Worm (Caenorhabditis elegans) whole organism, L1 larva: ENCODE measurements around the gene Y45G5AM.3.

ENCODE experiments used
- Y116A8C.19 ChIP-seq: sonication (generic microtip); optimal IDR thresholded peaks from 2 replicates; lab custom pipeline; 2016; ENCODE audit warnings: missing compliant biosample characterization, missing genetic modification characterization, borderline replicate concordance
- alr-1 ChIP-seq: fragments of 200-800 bp; sonication (Bioruptor generic); optimal IDR thresholded peaks from 2 replicates; lab custom pipeline; 2018; ENCODE audit warnings: borderline replicate concordance, mild to moderate bottlenecking, missing genetic modification characterization, missing compliant biosample characterization
- elt-3 ChIP-seq, 6 experiments: fragments of 150-350 bp in 1 of 6; sonication (generic microtip); optimal IDR thresholded peaks; 2 replicates each; lab custom pipeline; 2017 to 2018; ENCODE audit warnings: missing biosample characterization in 6 of 6, missing genetic modification characterization in 6 of 6, inconsistent platforms in 1 of 6
- ets-5 ChIP-seq: fragments of 200-800 bp; sonication (Bioruptor generic); IDR thresholded peaks from 2 replicates; pipeline ENCODE4 v1.3.6; 2022; ENCODE audit warnings: missing genetic modification characterization, missing compliant biosample characterization
- lin-39 ChIP-seq: fragments of 150-350 bp; optimal IDR thresholded peaks from 2 replicates; lab custom pipeline; 2014; ENCODE audit warnings: missing biosample characterization, missing genetic modification reagents, missing genetic modification characterization
- lir-3 ChIP-seq: sonication (generic microtip); optimal IDR thresholded peaks from 2 replicates; lab custom pipeline; 2016; ENCODE audit warnings: mild to moderate bottlenecking, missing genetic modification characterization, moderate library complexity, missing compliant biosample characterization; ENCODE audit not compliant: poor library complexity
- lsy-2 ChIP-seq, 2 experiments: fragments of 150-350 bp; optimal IDR thresholded peaks; 2 replicates each; lab custom pipeline; 2014; ENCODE audit warnings: missing biosample characterization in 2 of 2, missing genetic modification characterization in 2 of 2
- nhr-237 ChIP-seq: fragments of 150-350 bp; optimal IDR thresholded peaks from 2 replicates; lab custom pipeline; 2014; ENCODE audit warnings: missing biosample characterization, missing genetic modification characterization
- nhr-47 ChIP-seq: sonication (generic microtip); optimal IDR thresholded peaks from 2 replicates; lab custom pipeline; 2016; ENCODE audit warnings: mild to moderate bottlenecking, missing genetic modification characterization, moderate library complexity, missing compliant biosample characterization
- nhr-76 ChIP-seq: sonication (generic microtip); optimal IDR thresholded peaks from 2 replicates; lab custom pipeline; 2017; ENCODE audit warnings: missing biosample characterization, missing genetic modification characterization
- rnt-1 ChIP-seq: sonication (generic microtip); optimal IDR thresholded peaks from 2 replicates; lab custom pipeline; 2016; ENCODE audit warnings: mild to moderate bottlenecking, missing genetic modification characterization, moderate library complexity, missing compliant biosample characterization
- snpc-4 ChIP-seq: fragments of 150-350 bp; optimal IDR thresholded peaks from 2 replicates; lab custom pipeline; 2014; ENCODE audit warnings: missing biosample characterization, missing genetic modification characterization
- unc-130 ChIP-seq: fragments of 150-350 bp; optimal IDR thresholded peaks from 2 replicates; lab custom pipeline; 2017; ENCODE audit warnings: missing biosample characterization, missing genetic modification characterization, inconsistent platforms
- unc-62 ChIP-seq: fragments of 150-350 bp; optimal IDR thresholded peaks from 2 replicates; lab custom pipeline; 2014; ENCODE audit warnings: missing biosample characterization, missing genetic modification reagents, missing genetic modification characterization

DNA sequence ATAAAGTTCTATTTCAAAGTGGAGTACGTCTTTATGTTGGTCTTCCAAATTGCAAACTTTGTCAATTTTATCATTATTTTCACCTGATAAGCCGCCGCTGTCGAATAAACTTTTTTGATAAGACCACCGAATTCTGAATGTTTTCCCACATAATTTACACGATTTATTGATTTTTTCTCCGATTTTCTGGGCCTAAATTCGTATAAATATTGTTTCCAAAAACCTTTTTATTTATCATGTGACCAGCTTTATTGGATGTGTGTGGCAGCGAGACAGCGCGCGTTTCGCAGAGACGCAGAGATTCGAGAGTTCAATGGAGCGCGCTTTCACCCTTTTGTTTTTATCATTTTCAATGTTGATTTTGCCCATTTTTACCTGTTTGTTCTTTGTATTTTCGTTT lies 21.3 kb upstream of the Y45G5AM.3 start:
- TF ChIP-seq ets-5 (GFP tag; lab: Robert Waterston, UW) (no peak), Y116A8C.19 (tag; lab: Kevin White, UChicago) (no peak), nhr-237 (tag; lab: Kevin White, UChicago) (peak; percentile 28), unc-130 (tag; lab: Kevin White, UChicago) (peak; percentile 70), unc-62 (GFP tag; lab: Kevin White, UChicago) (no peak), lsy-2 (tag; optimal IDR thresholded peaks at IDR 0.05; lab: Kevin White, UChicago) (peak; percentile 85 to 91), snpc-4 (tag; lab: Kevin White, UChicago) (peak; percentile 85), nhr-47 (tag; lab: Kevin White, UChicago) (peak; percentile 92), rnt-1 (tag; lab: Kevin White, UChicago) (peak; percentile 89), lin-39 (tag; lab: Kevin White, UChicago) (peak; percentile 72), elt-3 (tag; optimal IDR thresholded peaks at IDR 0.05; lab: Kevin White, UChicago) (peak in 2 of 6 experiments; percentile 74 to 94), alr-1 (tag; lab: Kevin White, UChicago) (no peak), nhr-76 (tag; lab: Kevin White, UChicago) (no peak), lir-3 (tag; lab: Kevin White, UChicago) (no peak)
